Fruit fly (Drosophila melanogaster): ENCODE data around the gene CG43707.
A peak's percentile ranks its signal among the peaks of the same experiment; 100 is the strongest.

CG43707 gene

DNA sequence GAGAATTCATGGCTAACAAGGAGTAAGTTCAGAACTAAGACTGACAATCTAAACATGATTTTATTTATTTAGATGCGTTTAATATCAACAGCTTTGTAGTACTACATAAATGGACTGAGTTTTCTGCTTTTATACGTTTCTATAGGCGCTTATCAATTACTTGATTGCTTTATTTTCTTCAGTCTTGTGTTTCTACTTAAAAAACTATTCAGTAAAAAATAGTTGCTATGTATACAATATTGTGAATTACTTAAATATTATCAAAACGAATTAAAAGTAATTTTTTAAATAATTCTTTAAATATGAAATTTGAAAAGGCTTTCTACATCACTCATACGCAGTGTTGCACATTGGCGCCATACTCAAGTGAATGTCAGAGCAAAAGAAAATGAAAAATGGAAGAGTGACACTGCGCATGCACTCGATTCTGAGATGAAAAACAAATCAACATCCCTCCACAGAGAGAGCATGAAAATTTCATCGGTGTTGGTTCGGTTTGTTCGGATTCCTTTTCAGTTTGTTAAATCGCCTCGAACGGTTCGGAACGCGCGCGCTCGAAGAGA is 39.3 kb upstream of the CG43707 start, which contains the start of the genes lectin-24A and Shaw:
Gene lectin-24A, minus strand, starts transcription at position 101 of the 563 bp plus-strand sequence.
Gene Shaw, plus strand, starts transcription at position 513 of the 563 bp plus-strand sequence.
- TF ChIP-seq brk (GFP tag; optimal IDR thresholded peaks at IDR 0.05) (no peak), psq (GFP tag; optimal IDR thresholded peaks at IDR 0.05) (no peak), foxo (GFP tag; optimal IDR thresholded peaks at IDR 0.05) (no peak), usp (GFP tag; optimal IDR thresholded peaks at IDR 0.05) (no peak), GATAd (GFP tag; optimal IDR thresholded peaks at IDR 0.05) (no peak), Vsx2 (GFP tag; optimal IDR thresholded peaks at IDR 0.05; ENCODE audit: partially characterized antibody) (no peak), fru (GFP tag; optimal IDR thresholded peaks at IDR 0.05) (no peak), jim (GFP tag; optimal IDR thresholded peaks at IDR 0.05) (no peak), Myc (optimal IDR thresholded peaks at IDR 0.05) (no peak)

- peak; percentile 15 for TF ChIP-seq fru (GFP tag; optimal IDR thresholded peaks at IDR 0.05)
- TF ChIP-seq dmrt93B (GFP tag; optimal IDR thresholded peaks at IDR 0.05), result peak; percentile 1
- TF ChIP-seq Hnf4 (GFP tag; optimal IDR thresholded peaks at IDR 0.05), result no peak
- TF ChIP-seq h (GFP tag; optimal IDR thresholded peaks at IDR 0.05), result peak; percentile 17
Measured at dm6 chr2L:3719414-3719959, 37.6 kb upstream of the CG43707 start.

- TF ChIP-seq N (GFP tag; optimal IDR thresholded peaks at IDR 0.05), result no peak
- no peak for TF ChIP-seq sage (GFP tag; optimal IDR thresholded peaks at IDR 0.05)
- no peak for TF ChIP-seq dl (GFP tag; optimal IDR thresholded peaks at IDR 0.05; ENCODE audit: insufficient read depth in 1 of 2, partially characterized antibody in 2 of 2)
- no peak for TF ChIP-seq foxo (GFP tag; optimal IDR thresholded peaks at IDR 0.05)
- no peak for TF ChIP-seq Mio (GFP tag; optimal IDR thresholded peaks at IDR 0.05)
- TF ChIP-seq Hr83 (GFP tag; optimal IDR thresholded peaks at IDR 0.05; ENCODE audit: poor library complexity, severe bottlenecking), result no peak
- no peak for TF ChIP-seq GATAd (GFP tag; optimal IDR thresholded peaks at IDR 0.05)
- no peak for TF ChIP-seq Jra (GFP tag; optimal IDR thresholded peaks at IDR 0.05)
- no peak for TF ChIP-seq Rel (GFP tag; optimal IDR thresholded peaks at IDR 0.05)
- no peak for TF ChIP-seq Rel (tag; optimal IDR thresholded peaks at IDR 0.05)
- TF ChIP-seq usp (GFP tag; optimal IDR thresholded peaks at IDR 0.05), result no peak
- no peak for TF ChIP-seq ey (GFP tag; optimal IDR thresholded peaks at IDR 0.05)
- no peak for TF ChIP-seq Hr78 (GFP tag; optimal IDR thresholded peaks at IDR 0.05)
- TF ChIP-seq fru (GFP tag; optimal IDR thresholded peaks at IDR 0.05), result no peak
- no peak for TF ChIP-seq lola (GFP tag; optimal IDR thresholded peaks at IDR 0.05)
- no peak for TF ChIP-seq brk (GFP tag; optimal IDR thresholded peaks at IDR 0.05)
- no peak for TF ChIP-seq psq (GFP tag; optimal IDR thresholded peaks at IDR 0.05)
- TF ChIP-seq sv (GFP tag; optimal IDR thresholded peaks at IDR 0.05), result no peak
- no peak for TF ChIP-seq jim (GFP tag; optimal IDR thresholded peaks at IDR 0.05)
- TF ChIP-seq pan (optimal IDR thresholded peaks at IDR 0.05), result no peak
- no peak for TF ChIP-seq HLH106 (tag; optimal IDR thresholded peaks at IDR 0.05)
Measured at dm6 chr2L:3729635-3730034, 27.4 kb upstream of the CG43707 start.

dm6 chr2L:3730182-3730975 is 26.7 kb upstream of the CG43707 start, which contains the start of gene CG10019:
CG10019 (plus strand) TSS chr2L:3730466.
- TF ChIP-seq Sp1 (GFP tag; optimal IDR thresholded peaks at IDR 0.05) (no peak), CG9705 (GFP tag; optimal IDR thresholded peaks at IDR 0.05) (no peak), brk (GFP tag; optimal IDR thresholded peaks at IDR 0.05) (no peak), rgr (GFP tag; optimal IDR thresholded peaks at IDR 0.05) (no peak), Myc (optimal IDR thresholded peaks at IDR 0.05) (no peak)

DNA sequence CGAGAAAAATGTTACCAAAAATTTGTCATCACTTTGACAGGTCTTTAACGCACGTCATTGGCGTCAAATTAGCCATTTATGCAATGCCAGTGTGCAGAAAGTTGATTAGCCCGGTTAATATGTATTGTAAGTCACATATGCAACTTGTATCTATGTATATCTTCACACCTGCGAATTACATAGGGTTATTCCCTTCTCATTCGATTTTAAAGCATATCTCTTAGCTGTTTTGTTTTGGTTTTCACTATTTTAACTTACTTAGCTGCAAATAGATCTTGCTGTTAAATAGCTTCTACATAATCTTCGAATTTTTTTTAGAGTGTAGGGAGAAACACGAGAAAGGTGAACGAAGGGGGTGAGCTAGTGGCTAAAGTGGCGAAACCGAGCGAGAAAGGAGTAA is 26.0 kb upstream of the CG43707 start:
- TF ChIP-seq Abd-B (GFP tag; optimal IDR thresholded peaks at IDR 0.05) (no peak), GATAd (GFP tag; optimal IDR thresholded peaks at IDR 0.05) (no peak), N (GFP tag; optimal IDR thresholded peaks at IDR 0.05) (no peak), woc (GFP tag; optimal IDR thresholded peaks at IDR 0.05) (no peak), sage (GFP tag; optimal IDR thresholded peaks at IDR 0.05) (no peak), Sp1 (GFP tag; optimal IDR thresholded peaks at IDR 0.05) (no peak), Hnf4 (GFP tag; optimal IDR thresholded peaks at IDR 0.05) (no peak), br (GFP tag; optimal IDR thresholded peaks at IDR 0.05) (no peak), Vsx2 (GFP tag; optimal IDR thresholded peaks at IDR 0.05; ENCODE audit: partially characterized antibody) (no peak), ey (GFP tag; optimal IDR thresholded peaks at IDR 0.05) (no peak), dl (GFP tag; optimal IDR thresholded peaks at IDR 0.05; ENCODE audit: insufficient read depth in 1 of 2, partially characterized antibody in 2 of 2) (no peak), Dif (GFP tag; optimal IDR thresholded peaks at IDR 0.05; ENCODE audit: partially characterized antibody) (no peak), Dfd (GFP tag; optimal IDR thresholded peaks at IDR 0.05) (no peak), OdsH (GFP tag; optimal IDR thresholded peaks at IDR 0.05) (no peak), rgr (GFP tag; optimal IDR thresholded peaks at IDR 0.05) (no peak), tai (GFP tag; optimal IDR thresholded peaks at IDR 0.05) (no peak), usp (GFP tag; optimal IDR thresholded peaks at IDR 0.05) (no peak), Hr83 (GFP tag; optimal IDR thresholded peaks at IDR 0.05; ENCODE audit: poor library complexity, severe bottlenecking) (no peak)
